Fruit fly (Drosophila melanogaster) whole organism, wandering third instar larva: Measurements from ENCODE around the gene Gagr.

Source experiments
- Hr83 ChIP-seq: fragments of 200-300 bp; sonication (Bioruptor generic); optimal IDR thresholded peaks from 2 replicates; lab custom pipeline; 2016; ENCODE audit warnings: missing biosample characterization, mild to moderate bottlenecking, missing genetic modification characterization, moderate library complexity; ENCODE audit not compliant: poor library complexity, severe bottlenecking
- lola ChIP-seq: fragments of >200 bp; optimal IDR thresholded peaks from 2 replicates; lab custom pipeline; 2017; ENCODE audit warnings: missing biosample characterization, missing genetic modification characterization

DNA sequence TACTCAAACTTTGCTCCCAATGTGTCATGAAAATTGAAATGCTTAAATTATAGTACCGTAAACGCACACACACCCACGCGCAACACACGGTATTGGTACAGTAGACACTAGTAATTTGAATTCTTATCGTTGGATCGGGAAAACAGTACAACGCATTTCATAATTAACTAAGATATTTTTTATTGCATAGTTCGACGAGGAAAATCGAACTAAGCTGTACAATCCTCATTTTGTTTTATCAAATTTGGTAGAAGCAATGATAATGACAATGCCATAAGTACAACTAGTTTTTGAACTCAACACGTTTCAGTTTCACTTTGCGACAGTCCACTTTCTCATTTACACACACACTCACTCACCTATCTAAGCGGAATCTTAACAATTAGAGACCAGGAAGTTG lies 13.6 kb upstream of the Gagr start:
- TF ChIP-seq Hr83 (GFP tag; lab: Kevin White, UChicago) (no peak), lola (GFP tag; lab: Kevin White, UChicago) (no peak)
